Fruit fly (Drosophila melanogaster) whole organism, embryonic: ENCODE results near the gene CG13108.

Experiments used
- Blimp-1 ChIP-seq: fragments of 200-800 bp; sonication (Bioruptor generic); optimal IDR thresholded peaks from 3 replicates; lab custom pipeline; 2018; ENCODE audit warnings: missing biosample characterization, missing genetic modification characterization, mild to moderate bottlenecking, moderate library complexity, missing genetic modification reagents
- CG10462 ChIP-seq: fragments of 200-800 bp; sonication (Bioruptor generic); optimal IDR thresholded peaks from 2 replicates; lab custom pipeline; 2016; ENCODE audit warnings: missing biosample characterization, missing genetic modification characterization
- CG10654 ChIP-seq: fragments of 200-800 bp; sonication (Bioruptor generic); optimal IDR thresholded peaks from 2 replicates; lab custom pipeline; 2016; ENCODE audit warnings: missing biosample characterization, missing genetic modification characterization
- CG11085 ChIP-seq: fragments of 200-800 bp; sonication (Bioruptor generic); IDR thresholded peaks from 2 replicates; pipeline ENCODE4 v1.3.6; 2022; ENCODE audit warnings: missing biosample characterization, missing genetic modification characterization
- CG11560 ChIP-seq: fragments of 200-800 bp; sonication (Bioruptor generic); IDR thresholded peaks from 3 replicates; pipeline ENCODE4 v1.3.6; 2022; ENCODE audit warnings: missing biosample characterization, missing genetic modification characterization
- CG12104 ChIP-seq: fragments of 200-800 bp; sonication (Bioruptor generic); optimal IDR thresholded peaks from 3 replicates; lab custom pipeline; 2016; ENCODE audit warnings: missing biosample characterization, missing genetic modification characterization
- CG13123 ChIP-seq: fragments of 200-800 bp; sonication (Bioruptor generic); optimal IDR thresholded peaks from 2 replicates; lab custom pipeline; 2016; ENCODE audit warnings: missing biosample characterization, missing genetic modification characterization
- CG15269 ChIP-seq: fragments of 200-800 bp; sonication (Bioruptor generic); optimal IDR thresholded peaks from 2 replicates; lab custom pipeline; 2018; ENCODE audit warnings: missing biosample characterization, mild to moderate bottlenecking, missing genetic modification characterization, moderate library complexity
- CG16779 ChIP-seq: fragments of 200-800 bp; sonication (Bioruptor generic); IDR thresholded peaks from 2 replicates; pipeline ENCODE4 v1.3.6; 2022; ENCODE audit warnings: missing biosample characterization, missing genetic modification characterization
- CG16815 ChIP-seq: fragments of 200-800 bp; sonication (Bioruptor generic); optimal IDR thresholded peaks from 3 replicates; lab custom pipeline; 2017; ENCODE audit warnings: missing biosample characterization, mild to moderate bottlenecking, missing genetic modification characterization
- CG17328 ChIP-seq: fragments of 200-800 bp; sonication (Bioruptor generic); IDR thresholded peaks from 2 replicates; pipeline ENCODE4 v1.3.6; 2022; ENCODE audit warnings: missing biosample characterization, missing genetic modification characterization
- CG17802 ChIP-seq: fragments of 200-800 bp; sonication (Bioruptor generic); optimal IDR thresholded peaks from 2 replicates; lab custom pipeline; 2018; ENCODE audit warnings: missing biosample characterization, mild to moderate bottlenecking, missing genetic modification characterization, moderate library complexity
- CG17912 ChIP-seq: fragments of 200-800 bp; sonication (Bioruptor generic); optimal IDR thresholded peaks from 2 replicates; lab custom pipeline; 2018; ENCODE audit warnings: missing biosample characterization, mild to moderate bottlenecking, missing genetic modification characterization
- CG1832 ChIP-seq: fragments of 200-800 bp; sonication (Bioruptor generic); optimal IDR thresholded peaks from 2 replicates; lab custom pipeline; 2017; ENCODE audit warnings: missing biosample characterization, mild to moderate bottlenecking, missing genetic modification characterization, inconsistent platforms
- CG2712 ChIP-seq: fragments of 200-800 bp; optimal IDR thresholded peaks from 3 replicates; lab custom pipeline; 2019; ENCODE audit warnings: missing biosample characterization, mild to moderate bottlenecking, missing genetic modification characterization, moderate library complexity
- CG30431 ChIP-seq: fragments of 200-800 bp; sonication (Bioruptor generic); optimal IDR thresholded peaks from 2 replicates; lab custom pipeline; 2017; ENCODE audit warnings: missing biosample characterization, missing genetic modification characterization
- CG31365 ChIP-seq: fragments of 200-800 bp; sonication (Bioruptor generic); optimal IDR thresholded peaks from 2 replicates; lab custom pipeline; 2018; ENCODE audit warnings: missing biosample characterization, mild to moderate bottlenecking, missing genetic modification characterization
- CG42726 ChIP-seq: fragments of 200-800 bp; sonication (Bioruptor generic); IDR thresholded peaks from 2 replicates; pipeline ENCODE4 v1.3.6; 2022; ENCODE audit warnings: missing biosample characterization, missing genetic modification characterization; ENCODE audit not compliant: partially characterized antibody
- CG4404 ChIP-seq: fragments of 200-800 bp; sonication (Bioruptor generic); IDR thresholded peaks from 2 replicates; pipeline ENCODE4 v1.3.6; 2022; ENCODE audit warnings: missing biosample characterization, missing genetic modification characterization
- CG4617 ChIP-seq: fragments of 200-800 bp; sonication (Bioruptor generic); optimal IDR thresholded peaks from 3 replicates; lab custom pipeline; 2016; ENCODE audit warnings: missing biosample characterization, missing genetic modification characterization, borderline replicate concordance
- CG4707 ChIP-seq: fragments of 200-800 bp; sonication (Bioruptor generic); optimal IDR thresholded peaks from 2 replicates; lab custom pipeline; 2018; ENCODE audit warnings: missing biosample characterization, mild to moderate bottlenecking, missing genetic modification characterization, moderate library complexity
- CG4730 ChIP-seq: fragments of 200-800 bp; sonication (Bioruptor generic); IDR thresholded peaks from 2 replicates; pipeline ENCODE4 v1.3.6; 2022; ENCODE audit warnings: missing biosample characterization, missing genetic modification characterization
- CG6854 ChIP-seq: fragments of 200-800 bp; sonication (Bioruptor generic); optimal IDR thresholded peaks from 3 replicates; lab custom pipeline; 2017; ENCODE audit warnings: missing biosample characterization, mild to moderate bottlenecking, missing genetic modification characterization
- CG7786 ChIP-seq: fragments of 200-800 bp; sonication (Bioruptor generic); optimal IDR thresholded peaks from 2 replicates; lab custom pipeline; 2016; ENCODE audit warnings: missing biosample characterization, missing genetic modification characterization
- CG7928 ChIP-seq: fragments of 200-800 bp; sonication (Bioruptor generic); optimal IDR thresholded peaks from 2 replicates; lab custom pipeline; 2017; ENCODE audit warnings: missing biosample characterization, mild to moderate bottlenecking, missing genetic modification characterization
- CG9876 ChIP-seq: fragments of 200-800 bp; sonication (Bioruptor generic); optimal IDR thresholded peaks from 2 replicates; lab custom pipeline; 2016; ENCODE audit warnings: missing biosample characterization, missing genetic modification characterization
- CTCF ChIP-seq: fragments of 200-800 bp; sonication (Bioruptor generic); optimal IDR thresholded peaks from 2 replicates; lab custom pipeline; 2017; ENCODE audit warnings: missing biosample characterization, mild to moderate bottlenecking, missing genetic modification characterization, moderate library complexity
- Camta ChIP-seq: fragments of 200-800 bp; sonication (Bioruptor generic); optimal IDR thresholded peaks from 2 replicates; lab custom pipeline; 2016; ENCODE audit warnings: missing biosample characterization, missing genetic modification characterization
- Drgx ChIP-seq: fragments of 200-800 bp; sonication (Bioruptor generic); IDR thresholded peaks from 2 replicates; pipeline ENCODE4 v1.3.6; 2022; ENCODE audit warnings: missing biosample characterization, missing genetic modification characterization
- Gsc ChIP-seq: fragments of 200-800 bp; sonication (Bioruptor generic); IDR thresholded peaks from 2 replicates; pipeline ENCODE4 v1.3.6; 2022; ENCODE audit warnings: missing biosample characterization, missing genetic modification characterization
- H2.0 ChIP-seq: fragments of 200-800 bp; sonication (Bioruptor generic); IDR thresholded peaks from 2 replicates; pipeline ENCODE4 v1.3.6; 2022; ENCODE audit warnings: missing biosample characterization, missing genetic modification characterization
- HLH3B ChIP-seq: fragments of 200-800 bp; sonication (Bioruptor generic); IDR thresholded peaks from 2 replicates; pipeline ENCODE4 v1.3.6; 2022; ENCODE audit warnings: missing biosample characterization, missing genetic modification characterization
- HLH4C ChIP-seq: fragments of 200-800 bp; sonication (Bioruptor generic); IDR thresholded peaks from 3 replicates; pipeline ENCODE4 v1.3.6; 2022; ENCODE audit warnings: missing biosample characterization, missing genetic modification characterization; ENCODE audit not compliant: partially characterized antibody
- HLH54F ChIP-seq: fragments of 200-800 bp; sonication (Bioruptor generic); optimal IDR thresholded peaks from 3 replicates; lab custom pipeline; 2016; ENCODE audit warnings: missing biosample characterization, missing genetic modification characterization
- Hr3 ChIP-seq: fragments of 200-800 bp; sonication (Bioruptor generic); optimal IDR thresholded peaks from 3 replicates; lab custom pipeline; 2016; ENCODE audit warnings: missing biosample characterization, missing genetic modification characterization
- TFAM ChIP-seq: fragments of 200-800 bp; sonication (Bioruptor generic); optimal IDR thresholded peaks from 2 replicates; lab custom pipeline; 2017; ENCODE audit warnings: missing biosample characterization, missing genetic modification characterization, inconsistent platforms
- aop ChIP-seq: fragments of 200-800 bp; sonication (Bioruptor generic); IDR thresholded peaks from 2 replicates; pipeline ENCODE4 v1.3.6; 2022; ENCODE audit warnings: missing biosample characterization, missing genetic modification characterization
- ash1 ChIP-seq: fragments of 200-800 bp; sonication (Bioruptor generic); optimal IDR thresholded peaks from 2 replicates; lab custom pipeline; 2018; ENCODE audit warnings: missing biosample characterization, mild to moderate bottlenecking, missing genetic modification characterization
- bab2 ChIP-seq: fragments of 200-800 bp; sonication (Bioruptor generic); optimal IDR thresholded peaks from 2 replicates; lab custom pipeline; 2016; ENCODE audit warnings: missing biosample characterization, missing genetic modification characterization
- bigmax ChIP-seq: fragments of 200-800 bp; sonication (Bioruptor generic); optimal IDR thresholded peaks from 2 replicates; lab custom pipeline; 2018; ENCODE audit warnings: missing biosample characterization, mild to moderate bottlenecking, missing genetic modification characterization
- br ChIP-seq: fragments of >200 bp; optimal IDR thresholded peaks from 2 replicates; lab custom pipeline; 2017
- bsh ChIP-seq, 2 experiments: fragments of 200-800 bp; sonication (Bioruptor generic); optimal IDR thresholded peaks; 2 replicates each; lab custom pipeline; 2017 to 2018; ENCODE audit warnings: mild to moderate bottlenecking in 2 of 2, missing biosample characterization in 2 of 2, missing genetic modification characterization in 2 of 2, moderate library complexity in 1 of 2
- cato ChIP-seq: fragments of 200-800 bp; sonication (Bioruptor generic); optimal IDR thresholded peaks from 2 replicates; lab custom pipeline; 2016; ENCODE audit warnings: missing biosample characterization, missing genetic modification characterization, borderline replicate concordance
- fd3F ChIP-seq: fragments of 200-800 bp; sonication (Bioruptor generic); optimal IDR thresholded peaks from 2 replicates; lab custom pipeline; 2018; ENCODE audit warnings: missing biosample characterization, mild to moderate bottlenecking, missing genetic modification characterization, moderate library complexity
- sens-2 ChIP-seq: fragments of 200-800 bp; sonication (Bioruptor generic); IDR thresholded peaks from 2 replicates; pipeline ENCODE4 v1.3.6; 2022; ENCODE audit warnings: missing biosample characterization, missing genetic modification characterization
- slp2 ChIP-seq: fragments of 200-800 bp; sonication (Bioruptor generic); optimal IDR thresholded peaks from 2 replicates; lab custom pipeline; 2016; ENCODE audit warnings: missing biosample characterization, missing genetic modification characterization
- sna ChIP-seq: fragments of 200-800 bp; sonication (Bioruptor generic); IDR thresholded peaks from 2 replicates; pipeline ENCODE4 v1.3.6; 2022; ENCODE audit warnings: missing biosample characterization, missing genetic modification characterization; ENCODE audit not compliant: partially characterized antibody
- sqz ChIP-seq: fragments of 200-800 bp; sonication (Bioruptor generic); optimal IDR thresholded peaks from 3 replicates; lab custom pipeline; 2018; ENCODE audit warnings: missing biosample characterization, mild to moderate bottlenecking, missing genetic modification characterization
- sug ChIP-seq: fragments of 200-800 bp; optimal IDR thresholded peaks from 2 replicates; lab custom pipeline; 2019; ENCODE audit warnings: missing biosample characterization, mild to moderate bottlenecking, missing genetic modification characterization, moderate library complexity
- tup ChIP-seq: fragments of 200-800 bp; sonication (Bioruptor generic); optimal IDR thresholded peaks from 2 replicates; lab custom pipeline; 2016; ENCODE audit warnings: missing biosample characterization, mild to moderate bottlenecking, missing genetic modification characterization, moderate library complexity
- tx ChIP-seq: fragments of 200-800 bp; sonication (Bioruptor generic); optimal IDR thresholded peaks from 2 replicates; lab custom pipeline; 2016; ENCODE audit warnings: missing biosample characterization, missing genetic modification characterization
- vfl ChIP-seq: fragments of 200-800 bp; sonication (Bioruptor generic); optimal IDR thresholded peaks from 2 replicates; lab custom pipeline; 2016; ENCODE audit warnings: missing biosample characterization, missing genetic modification characterization

The CG13108 gene

dm6 chr2L:9133169-9133568, 30.9 kb upstream of the CG13108 start (continued):
- TF ChIP-seq sqz (GFP tag; lab: Kevin White, UChicago) = peak; percentile 43
- TF ChIP-seq Gsc (GFP tag; lab: Robert Waterston, UW) = no peak
- TF ChIP-seq CG42726 (GFP tag; lab: Robert Waterston, UW) = no peak
- peak; percentile 38; the same call in 1 of the 2 replicates for TF ChIP-seq CG4404 (GFP tag; lab: Robert Waterston, UW)
- no peak for TF ChIP-seq CG1832 (GFP tag; lab: Kevin White, UChicago)
- peak; percentile 11 for TF ChIP-seq sug (tag; lab: Kevin White, UChicago)
- peak; percentile 26 for TF ChIP-seq CG30431
- no peak for TF ChIP-seq vfl (GFP tag; lab: Kevin White, UChicago)
- no peak for TF ChIP-seq CG16779 (GFP tag; lab: Robert Waterston, UW)
- TF ChIP-seq CG6854 (GFP tag; lab: Kevin White, UChicago) = no peak
- no peak for TF ChIP-seq sna
- TF ChIP-seq HLH4C = no peak
- no peak for TF ChIP-seq tup
- TF ChIP-seq Hr3 (GFP tag; lab: Kevin White, UChicago) = peak; percentile 70
- TF ChIP-seq CG16815 = peak; percentile 60
- no peak for TF ChIP-seq CG31365 (tag; lab: Kevin White, UChicago)
- TF ChIP-seq CG4617 (GFP tag; lab: Kevin White, UChicago) = peak; percentile 7
- peak; percentile 49 for TF ChIP-seq CG10654 (GFP tag; lab: Kevin White, UChicago)
- TF ChIP-seq CG4730 (GFP tag; lab: Robert Waterston, UW) = peak; percentile 57
- TF ChIP-seq cato (GFP tag; lab: Kevin White, UChicago) = peak; percentile 26
- TF ChIP-seq br (lab: Kevin White, UChicago) = no peak
- TF ChIP-seq Drgx (GFP tag; lab: Robert Waterston, UW) = peak; percentile 56
- no peak for TF ChIP-seq HLH54F
- TF ChIP-seq CG4707 (GFP tag; lab: Kevin White, UChicago) = peak; percentile 46
- peak; percentile 94 for TF ChIP-seq CG2712
- TF ChIP-seq bsh (GFP tag; optimal IDR thresholded peaks at IDR 0.05; lab: Kevin White, UChicago) = peak in 1 of 2 experiments; percentile 93
- TF ChIP-seq CTCF (GFP tag; lab: Kevin White, UChicago) = peak; percentile 16
- no peak for TF ChIP-seq CG9876 (GFP tag; lab: Kevin White, UChicago)
- TF ChIP-seq sens-2 (GFP tag; lab: Robert Waterston, UW) = no peak
- peak; percentile 32 for TF ChIP-seq CG10462 (GFP tag; lab: Kevin White, UChicago)
- no peak for TF ChIP-seq bigmax (GFP tag; lab: Kevin White, UChicago)
- no peak for TF ChIP-seq tx (GFP tag; lab: Kevin White, UChicago)
- peak; percentile 66; the same call in 1 of the 2 replicates for TF ChIP-seq HLH3B (GFP tag; lab: Robert Waterston, UW)
- TF ChIP-seq CG13123 = peak; percentile 22
- TF ChIP-seq Camta (GFP tag; lab: Kevin White, UChicago) = no peak
- TF ChIP-seq Blimp-1 (GFP tag; lab: Kevin White, UChicago) = peak; percentile 92
- 0 out of 2 replicates have a peak, but pooled peaks have one; percentile 16 for TF ChIP-seq CG11085 (GFP tag; lab: Robert Waterston, UW)
- no peak for TF ChIP-seq CG7786 (GFP tag; lab: Kevin White, UChicago)
- peak; percentile 47 for TF ChIP-seq CG12104 (GFP tag; lab: Kevin White, UChicago)
- TF ChIP-seq aop (GFP tag; lab: Robert Waterston, UW) = no peak
- TF ChIP-seq CG7928 (GFP tag; lab: Kevin White, UChicago) = no peak
- TF ChIP-seq fd3F (GFP tag; lab: Kevin White, UChicago) = peak; percentile 30
- peak; percentile 64 for TF ChIP-seq H2.0 (GFP tag; lab: Robert Waterston, UW)
- TF ChIP-seq CG17802 (tag; lab: Kevin White, UChicago) = peak; percentile 3
- TF ChIP-seq CG11560 = no peak
- no peak for TF ChIP-seq bab2 (GFP tag; lab: Kevin White, UChicago)
- peak; percentile 80 for TF ChIP-seq CG17328
- no peak for TF ChIP-seq ash1 (GFP tag; lab: Kevin White, UChicago)
- no peak for TF ChIP-seq slp2 (GFP tag; lab: Kevin White, UChicago)
- TF ChIP-seq CG15269 (tag; lab: Kevin White, UChicago) = peak; percentile 76
- TF ChIP-seq CG17912 = no peak
- peak; percentile 29 for TF ChIP-seq TFAM (GFP tag; lab: Kevin White, UChicago)
